Fruit fly (Drosophila melanogaster) whole organism, embryonic: ENCODE results near the gene QIL1.

Source experiments
- Bgb ChIP-seq: fragments of 200-800 bp; sonication (Bioruptor generic); IDR thresholded peaks from 2 replicates; pipeline ENCODE4 v1.3.6; 2022; ENCODE audit warnings: missing biosample characterization, missing genetic modification characterization; ENCODE audit not compliant: partially characterized antibody
- CG10565 ChIP-seq: fragments of 200-800 bp; sonication (Bioruptor generic); optimal IDR thresholded peaks from 3 replicates; lab custom pipeline; 2016; ENCODE audit warnings: missing biosample characterization, mild to moderate bottlenecking, missing genetic modification characterization
- CG15696 ChIP-seq: fragments of 200-800 bp; sonication (Bioruptor generic); optimal IDR thresholded peaks from 2 replicates; lab custom pipeline; 2019; ENCODE audit warnings: missing biosample characterization, mild to moderate bottlenecking, missing genetic modification characterization, moderate library complexity
- CG17328 ChIP-seq: fragments of 200-800 bp; sonication (Bioruptor generic); IDR thresholded peaks from 2 replicates; pipeline ENCODE4 v1.3.6; 2022; ENCODE audit warnings: missing biosample characterization, missing genetic modification characterization
- CG17568 ChIP-seq: fragments of 200-800 bp; sonication (Bioruptor generic); optimal IDR thresholded peaks from 2 replicates; lab custom pipeline; 2018; ENCODE audit warnings: missing biosample characterization, mild to moderate bottlenecking, missing genetic modification characterization, moderate library complexity
- CG17802 ChIP-seq: fragments of 200-800 bp; sonication (Bioruptor generic); optimal IDR thresholded peaks from 2 replicates; lab custom pipeline; 2018; ENCODE audit warnings: missing biosample characterization, mild to moderate bottlenecking, missing genetic modification characterization, moderate library complexity
- CG2678 ChIP-seq: fragments of 200-800 bp; sonication (Bioruptor generic); optimal IDR thresholded peaks from 3 replicates; lab custom pipeline; 2019; ENCODE audit warnings: missing biosample characterization, mild to moderate bottlenecking, missing genetic modification characterization, moderate library complexity
- CG2712 ChIP-seq: fragments of 200-800 bp; optimal IDR thresholded peaks from 3 replicates; lab custom pipeline; 2019; ENCODE audit warnings: missing biosample characterization, mild to moderate bottlenecking, missing genetic modification characterization, moderate library complexity
- CG34422 ChIP-seq: fragments of 200-800 bp; sonication (Bioruptor generic); IDR thresholded peaks from 3 replicates; pipeline ENCODE4 v1.3.6; 2022; ENCODE audit warnings: missing biosample characterization, missing genetic modification characterization
- CG3995 ChIP-seq: fragments of 200-800 bp; sonication (Bioruptor generic); optimal IDR thresholded peaks from 3 replicates; lab custom pipeline; 2016; ENCODE audit warnings: missing biosample characterization, missing genetic modification characterization
- CG7357 ChIP-seq: fragments of 200-800 bp; sonication (Bioruptor generic); IDR thresholded peaks from 3 replicates; pipeline ENCODE4 v1.3.6; 2022; ENCODE audit warnings: missing biosample characterization, missing genetic modification characterization
- CG7786 ChIP-seq: fragments of 200-800 bp; sonication (Bioruptor generic); optimal IDR thresholded peaks from 2 replicates; lab custom pipeline; 2016; ENCODE audit warnings: missing biosample characterization, missing genetic modification characterization
- CG8290 ChIP-seq, 3 experiments: fragments of 200-800 bp; sonication (Bioruptor generic); optimal IDR thresholded peaks; 2 replicates each; lab custom pipeline; 2016 to 2019; ENCODE audit warnings: missing biosample characterization in 3 of 3, missing genetic modification characterization in 3 of 3, mild to moderate bottlenecking in 2 of 3, moderate library complexity in 1 of 3
- CG8478 ChIP-seq: fragments of >200 bp; optimal IDR thresholded peaks from 2 replicates; lab custom pipeline; 2018
- CG8944 ChIP-seq: fragments of 200-800 bp; sonication (Bioruptor generic); optimal IDR thresholded peaks from 3 replicates; lab custom pipeline; 2016; ENCODE audit warnings: missing biosample characterization, missing genetic modification characterization
- CG9797 ChIP-seq: fragments of 200-800 bp; sonication (Bioruptor generic); optimal IDR thresholded peaks from 3 replicates; lab custom pipeline; 2018; ENCODE audit warnings: missing biosample characterization, mild to moderate bottlenecking, missing genetic modification characterization
- Camta ChIP-seq: fragments of 200-800 bp; sonication (Bioruptor generic); optimal IDR thresholded peaks from 2 replicates; lab custom pipeline; 2016; ENCODE audit warnings: missing biosample characterization, missing genetic modification characterization
- Drgx ChIP-seq: fragments of 200-800 bp; sonication (Bioruptor generic); IDR thresholded peaks from 2 replicates; pipeline ENCODE4 v1.3.6; 2022; ENCODE audit warnings: missing biosample characterization, missing genetic modification characterization
- HLH3B ChIP-seq: fragments of 200-800 bp; sonication (Bioruptor generic); IDR thresholded peaks from 2 replicates; pipeline ENCODE4 v1.3.6; 2022; ENCODE audit warnings: missing biosample characterization, missing genetic modification characterization
- MBD-R2 ChIP-seq: fragments of 200-800 bp; sonication (Bioruptor generic); IDR thresholded peaks from 2 replicates; pipeline ENCODE4 v1.3.6; 2022; ENCODE audit warnings: missing biosample characterization, missing genetic modification characterization
- MESR4 ChIP-seq: fragments of 200-800 bp; sonication (Bioruptor generic); optimal IDR thresholded peaks from 2 replicates; lab custom pipeline; 2018; ENCODE audit warnings: missing biosample characterization, mild to moderate bottlenecking, missing genetic modification characterization, moderate library complexity
- Med ChIP-seq: fragments of 200-800 bp; sonication (Bioruptor generic); peaks from one replicate; lab custom pipeline; 2016; ENCODE audit warnings: missing biosample characterization, missing genetic modification characterization, mild to moderate bottlenecking, inconsistent platforms, moderate library complexity
- Opbp ChIP-seq: fragments of 200-800 bp; sonication (Bioruptor generic); IDR thresholded peaks from 3 replicates; pipeline ENCODE4 v1.3.6; 2022; ENCODE audit warnings: missing biosample characterization, missing genetic modification characterization; ENCODE audit not compliant: partially characterized antibody
- Rfx ChIP-seq: fragments of 200-800 bp; sonication (Bioruptor generic); IDR thresholded peaks from 2 replicates; pipeline ENCODE4 v1.3.6; 2022; ENCODE audit warnings: missing biosample characterization, missing genetic modification characterization
- Xrp1 ChIP-seq: fragments of 200-800 bp; sonication (Bioruptor generic); IDR thresholded peaks from 2 replicates; pipeline ENCODE4 v1.3.6; 2022; ENCODE audit warnings: missing biosample characterization, missing genetic modification characterization
- amos ChIP-seq: fragments of 200-800 bp; sonication (Bioruptor generic); IDR thresholded peaks from 2 replicates; pipeline ENCODE4 v1.3.6; 2022; ENCODE audit warnings: missing biosample characterization, missing genetic modification characterization; ENCODE audit not compliant: partially characterized antibody
- ato ChIP-seq: fragments of 200-800 bp; sonication (Bioruptor generic); IDR thresholded peaks from 2 replicates; pipeline ENCODE4 v1.3.6; 2022; ENCODE audit warnings: missing biosample characterization, missing genetic modification characterization; ENCODE audit not compliant: partially characterized antibody
- az2 ChIP-seq: fragments of 200-800 bp; sonication (Bioruptor generic); optimal IDR thresholded peaks from 3 replicates; lab custom pipeline; 2016; ENCODE audit warnings: missing biosample characterization, missing genetic modification characterization
- chm ChIP-seq: fragments of 200-800 bp; sonication (Bioruptor generic); IDR thresholded peaks from 2 replicates; pipeline ENCODE4 v1.3.6; 2022; ENCODE audit warnings: missing biosample characterization, missing genetic modification characterization
- corto ChIP-seq: fragments of 200-800 bp; sonication (Bioruptor generic); optimal IDR thresholded peaks from 2 replicates; lab custom pipeline; 2016; ENCODE audit warnings: missing biosample characterization, mild to moderate bottlenecking, missing genetic modification characterization, moderate library complexity
- crol ChIP-seq: fragments of 200-800 bp; sonication (Bioruptor generic); IDR thresholded peaks from 2 replicates; pipeline ENCODE4 v1.3.6; 2022; ENCODE audit warnings: missing biosample characterization, missing genetic modification characterization
- dmrt11E ChIP-seq: fragments of 200-800 bp; sonication (Bioruptor generic); optimal IDR thresholded peaks from 3 replicates; lab custom pipeline; 2018; ENCODE audit warnings: missing biosample characterization, mild to moderate bottlenecking, missing genetic modification characterization, moderate library complexity
- ewg ChIP-seq: fragments of 200-800 bp; sonication (Bioruptor generic); optimal IDR thresholded peaks from 3 replicates; lab custom pipeline; 2017; ENCODE audit warnings: mild to moderate bottlenecking, missing biosample characterization, missing genetic modification reagents, missing genetic modification characterization
- exex ChIP-seq: fragments of 200-800 bp; sonication (Bioruptor generic); optimal IDR thresholded peaks from 4 replicates; lab custom pipeline; 2018; ENCODE audit warnings: missing biosample characterization, mild to moderate bottlenecking, missing genetic modification characterization, moderate library complexity
- gfzf ChIP-seq: fragments of 200-800 bp; sonication (Bioruptor generic); optimal IDR thresholded peaks from 2 replicates; lab custom pipeline; 2016; ENCODE audit warnings: missing biosample characterization, mild to moderate bottlenecking, missing genetic modification characterization, moderate library complexity
- h ChIP-seq: fragments of >200 bp; optimal IDR thresholded peaks from 2 replicates; lab custom pipeline; 2017
- lov ChIP-seq, 2 experiments: fragments of 200-800 bp in 1 of 2; fragments of >200 bp in 1 of 2; sonication (Bioruptor generic) in 1 of 2; IDR thresholded peaks in 1 of 2; optimal IDR thresholded peaks in 1 of 2; 2 replicates in 1 of 2; 3 replicates in 1 of 2; pipeline versions ENCODE4 v1.3.6 to Lab custom; 2017 to 2022; ENCODE audit warnings: missing biosample characterization in 1 of 2, missing genetic modification characterization in 1 of 2
- nau ChIP-seq: fragments of 200-800 bp; sonication (Bioruptor generic); optimal IDR thresholded peaks from 3 replicates; lab custom pipeline; 2017; ENCODE audit warnings: missing biosample characterization, mild to moderate bottlenecking, missing genetic modification characterization, missing genetic modification reagents
- pfk ChIP-seq: fragments of 200-800 bp; sonication (Bioruptor generic); optimal IDR thresholded peaks from 2 replicates; lab custom pipeline; 2018; ENCODE audit warnings: missing biosample characterization, mild to moderate bottlenecking, missing genetic modification characterization, moderate library complexity
- pzg ChIP-seq: fragments of 200-800 bp; sonication (Bioruptor generic); optimal IDR thresholded peaks from 3 replicates; lab custom pipeline; 2018; ENCODE audit warnings: missing biosample characterization, mild to moderate bottlenecking, missing genetic modification characterization, moderate library complexity
- ranshi ChIP-seq: fragments of 200-800 bp; sonication (Bioruptor generic); IDR thresholded peaks from 2 replicates; pipeline ENCODE4 v1.3.6; 2022; ENCODE audit warnings: missing biosample characterization, missing genetic modification characterization
- row ChIP-seq: fragments of 200-800 bp; sonication (Bioruptor generic); IDR thresholded peaks from 3 replicates; pipeline ENCODE4 v1.3.6; 2022; ENCODE audit warnings: missing biosample characterization, missing genetic modification characterization
- schlank ChIP-seq: fragments of 200-800 bp; sonication (Bioruptor generic); optimal IDR thresholded peaks from 2 replicates; lab custom pipeline; 2018; ENCODE audit warnings: missing biosample characterization, mild to moderate bottlenecking, missing genetic modification characterization
- tgo ChIP-seq: fragments of 200-800 bp; sonication (Bioruptor generic); IDR thresholded peaks from 3 replicates; pipeline ENCODE4 v1.3.6; 2022; ENCODE audit warnings: missing biosample characterization, missing genetic modification characterization
- tna ChIP-seq: fragments of 200-800 bp; sonication (Bioruptor generic); IDR thresholded peaks from 2 replicates; pipeline ENCODE4 v1.3.6; 2022; ENCODE audit warnings: missing biosample characterization, missing genetic modification characterization; ENCODE audit not compliant: partially characterized antibody
- zen ChIP-seq: fragments of 200-800 bp; sonication (Bioruptor generic); optimal IDR thresholded peaks from 3 replicates; lab custom pipeline; 2018; ENCODE audit warnings: missing biosample characterization, mild to moderate bottlenecking, missing genetic modification characterization, moderate library complexity

The QIL1 gene

DNA sequence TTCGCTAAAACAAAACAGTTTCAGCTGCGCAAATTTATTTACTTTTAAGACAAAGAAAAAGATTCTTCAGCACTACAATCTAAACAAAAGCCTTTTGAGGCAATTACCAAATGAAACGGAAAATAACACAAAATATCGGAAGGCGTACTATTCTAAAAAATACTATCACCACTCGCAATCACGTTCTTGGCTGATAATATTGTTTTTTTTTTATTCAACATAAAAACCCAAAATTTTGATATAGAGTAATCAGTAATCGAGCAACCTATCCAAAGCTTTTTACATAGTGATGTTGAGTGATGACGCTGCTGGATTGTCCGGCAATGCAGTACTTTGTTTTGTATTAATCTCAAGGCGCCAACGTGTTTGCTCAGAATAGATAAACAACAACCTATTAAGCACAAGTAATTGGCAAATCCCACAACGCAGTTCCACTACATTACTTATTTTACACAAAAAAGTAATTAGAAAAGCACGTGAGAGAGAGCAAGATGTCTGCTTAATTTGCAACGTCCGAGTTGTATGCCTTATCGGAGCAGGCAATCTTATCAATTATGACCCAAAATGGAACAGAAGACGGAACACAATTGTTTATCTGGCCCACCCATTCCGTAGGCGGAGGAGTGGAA lies 34.7 kb upstream of the QIL1 start (continued):
- TF ChIP-seq pfk (GFP tag; lab: Kevin White, UChicago) (peak; percentile 81), CG2678 (tag; lab: Kevin White, UChicago) (peak; percentile 15), Rfx (GFP tag; lab: Robert Waterston, UW) (peak; percentile 33; the same call in 1 of the 2 replicates), Med (GFP tag; lab: Kevin White, UChicago) (peak; percentile 69), h (lab: Kevin White, UChicago) (no peak)

- TF ChIP-seq MBD-R2 (GFP tag; lab: Robert Waterston, UW) (peak; percentile 65), ewg (GFP tag; lab: Kevin White, UChicago) (no peak), az2 (GFP tag; lab: Kevin White, UChicago) (no peak), nau (GFP tag; lab: Kevin White, UChicago) (no peak), exex (tag; lab: Kevin White, UChicago) (no peak), CG15696 (tag; lab: Kevin White, UChicago) (no peak), CG7786 (GFP tag; lab: Kevin White, UChicago) (no peak), CG9797 (GFP tag; lab: Kevin White, UChicago) (peak; percentile 54), dmrt11E (tag; lab: Kevin White, UChicago) (no peak), tgo (GFP tag; lab: Robert Waterston, UW) (no peak), chm (GFP tag; lab: Robert Waterston, UW) (0 out of 2 replicates have a peak, but pooled peaks have one; percentile 50), h (lab: Kevin White, UChicago) (no peak), CG7357 (GFP tag; lab: Robert Waterston, UW) (no peak), tna (GFP tag; lab: Robert Waterston, UW) (no peak; the same call in 1 of the 2 replicates), CG3995 (GFP tag; lab: Kevin White, UChicago) (peak; percentile 80), Drgx (GFP tag; lab: Robert Waterston, UW) (0 out of 2 replicates have a peak, but pooled peaks have one; percentile 28), Camta (GFP tag; lab: Kevin White, UChicago) (no peak), schlank (no peak), crol (0 out of 2 replicates have a peak, but pooled peaks have one; percentile 6), Bgb (GFP tag; lab: Robert Waterston, UW) (peak; percentile 40; the same call in 1 of the 2 replicates), CG34422 (GFP tag; lab: Robert Waterston, UW) (peak; percentile 66; the same call in 1 of the 3 replicates), ato (GFP tag; lab: Robert Waterston, UW) (0 out of 2 replicates have a peak, but pooled peaks have one; percentile 14), Med (GFP tag; lab: Kevin White, UChicago) (peak; percentile 73), Opbp (GFP tag; lab: Robert Waterston, UW) (0 out of 3 replicates have a peak, but pooled peaks have one; percentile 42), MESR4 (GFP tag; lab: Kevin White, UChicago) (peak; percentile 77), row (GFP tag; lab: Robert Waterston, UW) (no peak), CG17802 (tag; lab: Kevin White, UChicago) (no peak), amos (0 out of 2 replicates have a peak, but pooled peaks have one; percentile 26), HLH3B (GFP tag; lab: Robert Waterston, UW) (no peak), gfzf (GFP tag; lab: Kevin White, UChicago) (peak; percentile 82), CG8478 (lab: Kevin White, UChicago) (no peak), CG2712 (no peak), lov (optimal IDR thresholded peaks at IDR 0.05; lab: Kevin White, UChicago) (no peak), lov (GFP tag; IDR thresholded peaks at IDR 0.05; lab: Robert Waterston, UW) (no peak), CG10565 (GFP tag; lab: Kevin White, UChicago) (no peak), CG17328 (GFP tag; lab: Robert Waterston, UW) (no peak), ranshi (peak; percentile 7; the same call in 1 of the 2 replicates), corto (GFP tag; lab: Kevin White, UChicago) (no peak), zen (no peak), pzg (peak; percentile 56), CG8290 (GFP tag; optimal IDR thresholded peaks at IDR 0.05; lab: Kevin White, UChicago) (no peak), CG8290 (tag; optimal IDR thresholded peaks at IDR 0.05; lab: Kevin White, UChicago) (peak in 1 of 2 experiments; percentile 51), CG17568 (GFP tag; lab: Kevin White, UChicago) (no peak), CG8944 (GFP tag; lab: Kevin White, UChicago) (no peak), Xrp1 (GFP tag; lab: Robert Waterston, UW) (0 out of 2 replicates have a peak, but pooled peaks have one; percentile 13)
Measured at dm6 chr3L:17432947-17433346, 32.8 kb upstream of the QIL1 start, which contains the start of gene frc. Gene frc (minus strand): TSS chr3L:17433190.
